Fruit fly (Drosophila melanogaster): ENCODE measurements around the gene CG6012.

The CG6012 gene

dm6 chr2L:16852318-16852932, 8.9 kb downstream of the CG6012 start, which contains the start of gene CG31810:
CG31810 (minus strand) TSS chr2L:16852368.
- 0 out of 2 replicates have a peak, but pooled peaks have one; percentile 20 for TF ChIP-seq CG15336 (GFP tag; IDR thresholded peaks at IDR 0.05)
- peak; percentile 36 for TF ChIP-seq Eip78C (GFP tag)
- no peak for TF ChIP-seq CG34406 (GFP tag; optimal IDR thresholded peaks at IDR 0.05)
- TF ChIP-seq CG6808 (GFP tag; optimal IDR thresholded peaks at IDR 0.05) = no peak

dm6 chr2L:16850442-16850841, 10.8 kb downstream of the CG6012 start:
- TF ChIP-seq CG7368 (GFP tag; optimal IDR thresholded peaks at IDR 0.05) (no peak), CG9139 (GFP tag; optimal IDR thresholded peaks at IDR 0.05) (no peak), Smox (GFP tag; optimal IDR thresholded peaks at IDR 0.05) (no peak), Gug (GFP tag; IDR thresholded peaks at IDR 0.05) (no peak), CG15336 (GFP tag; IDR thresholded peaks at IDR 0.05) (no peak), Met (GFP tag; optimal IDR thresholded peaks at IDR 0.05) (no peak), Eip93F (GFP tag; optimal IDR thresholded peaks at IDR 0.05) (no peak), CG8119 (GFP tag; IDR thresholded peaks at IDR 0.05) (no peak), CG6276 (GFP tag; optimal IDR thresholded peaks at IDR 0.05) (no peak), net (GFP tag; optimal IDR thresholded peaks at IDR 0.05) (no peak), fkh (GFP tag; optimal IDR thresholded peaks at IDR 0.05) (no peak), salr (GFP tag; optimal IDR thresholded peaks at IDR 0.05) (no peak)

dm6 chr2L:16848670-16849069, 12.6 kb downstream of the CG6012 start, which contains the start of gene CG13284:
CG13284 (minus strand) TSS chr2L:16848716.
- TF ChIP-seq Ets96B (tag; optimal IDR thresholded peaks at IDR 0.05) = no peak
- TF ChIP-seq CG1621 (tag; optimal IDR thresholded peaks at IDR 0.05) = no peak

- TF ChIP-seq dsx (GFP tag; optimal IDR thresholded peaks at IDR 0.05; ENCODE audit: poor library complexity, severe bottlenecking) = peak; percentile 67
- no peak for TF ChIP-seq Hr38 (GFP tag; optimal IDR thresholded peaks at IDR 0.05)
Measured at dm6 chr2L:16847948-16848347, 13.3 kb downstream of the CG6012 start.

- TF ChIP-seq ss (GFP tag; optimal IDR thresholded peaks at IDR 0.05) (peak in 1 of 2 experiments; percentile 15), CG15336 (GFP tag; IDR thresholded peaks at IDR 0.05) (peak; percentile 24; the same call in 1 of the 2 replicates), svp (GFP tag) (no peak)
Measured at dm6 chr2L:16846742-16847346, 14.4 kb downstream of the CG6012 start.

dm6 chr2L:16845179-16845578, 16.1 kb downstream of the CG6012 start:
- TF ChIP-seq Eip75B (GFP tag; optimal IDR thresholded peaks at IDR 0.05) (no peak), Sox15 (GFP tag; optimal IDR thresholded peaks at IDR 0.05) (no peak), Blimp-1 (GFP tag; optimal IDR thresholded peaks at IDR 0.05) (no peak), fkh (GFP tag; optimal IDR thresholded peaks at IDR 0.05) (peak; percentile 13)

- TF ChIP-seq CG6854 (GFP tag; optimal IDR thresholded peaks at IDR 0.05) (no peak), Lpt (GFP tag; optimal IDR thresholded peaks at IDR 0.05) (no peak), CG10669 (GFP tag; optimal IDR thresholded peaks at IDR 0.05) (no peak), vri (GFP tag; optimal IDR thresholded peaks at IDR 0.05) (no peak), CG34406 (GFP tag; optimal IDR thresholded peaks at IDR 0.05) (peak; percentile 35), Eip78C (GFP tag) (peak; percentile 62), Gug (GFP tag; IDR thresholded peaks at IDR 0.05) (peak; percentile 22; the same call in 1 of the 2 replicates), Sox14 (GFP tag; optimal IDR thresholded peaks at IDR 0.05) (peak; percentile 39), Hr4 (GFP tag; optimal IDR thresholded peaks at IDR 0.05) (peak; percentile 24), cyc (GFP tag; optimal IDR thresholded peaks at IDR 0.05) (peak; percentile 69), Ets96B (tag; optimal IDR thresholded peaks at IDR 0.05) (no peak), acj6 (GFP tag; optimal IDR thresholded peaks at IDR 0.05) (peak; percentile 21), pdm3 (GFP tag; optimal IDR thresholded peaks at IDR 0.05) (peak; percentile 17), Eip75B (GFP tag; optimal IDR thresholded peaks at IDR 0.05) (no peak), Smox (GFP tag; optimal IDR thresholded peaks at IDR 0.05) (peak; percentile 54), CG9139 (GFP tag; optimal IDR thresholded peaks at IDR 0.05) (no peak), Eip93F (GFP tag; optimal IDR thresholded peaks at IDR 0.05) (no peak), fkh (GFP tag; optimal IDR thresholded peaks at IDR 0.05) (no peak), CG6792 (GFP tag; optimal IDR thresholded peaks at IDR 0.05) (peak; percentile 3), CG3032 (tag; optimal IDR thresholded peaks at IDR 0.05) (no peak), eg (GFP tag; IDR thresholded peaks at IDR 0.05) (peak; percentile 48; the same call in 1 of the 3 replicates), fd59A (GFP tag; optimal IDR thresholded peaks at IDR 0.05) (no peak)
Measured at dm6 chr2L:16843336-16843735, 18.0 kb downstream of the CG6012 start.
